Worm (Caenorhabditis elegans) whole organism, mixed stage, embryonic: ENCODE data around the gene sri-48.
"Not testable (repeated sequence)": the region's sequence is repeated elsewhere in the genome, so short reads cannot be mapped to it uniquely, and the experiment has no call there.

ENCODE experiments used
- M03D4.4 ChIP-seq: sonication (generic microtip); optimal IDR thresholded peaks from 2 replicates; lab custom pipeline; 2017; ENCODE audit warnings: mild to moderate bottlenecking, missing genetic modification characterization, missing compliant biosample characterization
- bed-3 ChIP-seq: fragments of 200-800 bp; sonication (Bioruptor generic); optimal IDR thresholded peaks from 3 replicates; lab custom pipeline; 2018; ENCODE audit warnings: mild to moderate bottlenecking, missing genetic modification characterization, moderate library complexity, missing compliant biosample characterization
- blmp-1 ChIP-seq: fragments of 150-350 bp; optimal IDR thresholded peaks from 2 replicates; lab custom pipeline; 2014; ENCODE audit warnings: missing biosample characterization, missing genetic modification characterization
- ceh-39 ChIP-seq: fragments of 150-350 bp; optimal IDR thresholded peaks from 2 replicates; lab custom pipeline; 2014; ENCODE audit warnings: missing biosample characterization, missing genetic modification characterization
- ceh-83 ChIP-seq: fragments of 200-800 bp; sonication (Bioruptor generic); optimal IDR thresholded peaks from 2 replicates; lab custom pipeline; 2018; ENCODE audit warnings: mild to moderate bottlenecking, missing genetic modification characterization, missing compliant biosample characterization
- ces-1 ChIP-seq: fragments of 150-350 bp; optimal IDR thresholded peaks from 2 replicates; lab custom pipeline; 2014; ENCODE audit warnings: missing biosample characterization, missing genetic modification reagents, missing genetic modification characterization
- drap-1 ChIP-seq: fragments of 200-800 bp; sonication (Bioruptor generic); optimal IDR thresholded peaks from 3 replicates; lab custom pipeline; 2018; ENCODE audit warnings: mild to moderate bottlenecking, missing genetic modification characterization, missing compliant biosample characterization
- elt-1 ChIP-seq: sonication (generic microtip); optimal IDR thresholded peaks from 2 replicates; lab custom pipeline; 2017; ENCODE audit warnings: missing genetic modification characterization, mild to moderate bottlenecking, missing compliant biosample characterization, antibody characterized with exemption, moderate library complexity, borderline replicate concordance; ENCODE audit not compliant: insufficient read depth
- elt-3 ChIP-seq: fragments of 150-350 bp; optimal IDR thresholded peaks from 2 replicates; lab custom pipeline; 2014; ENCODE audit warnings: missing biosample characterization, missing genetic modification characterization
- flh-1 ChIP-seq: fragments of 200-800 bp; sonication (Bioruptor generic); optimal IDR thresholded peaks from 2 replicates; lab custom pipeline; 2018; ENCODE audit warnings: mild to moderate bottlenecking, missing genetic modification characterization, moderate library complexity, missing compliant biosample characterization
- lin-13 ChIP-seq: fragments of 150-350 bp; optimal IDR thresholded peaks from 2 replicates; lab custom pipeline; 2014; ENCODE audit warnings: missing biosample characterization, missing genetic modification characterization
- lin-32 ChIP-seq: fragments of 200-800 bp; sonication (Bioruptor generic); optimal IDR thresholded peaks from 2 replicates; lab custom pipeline; 2018; ENCODE audit warnings: mild to moderate bottlenecking, missing genetic modification characterization, missing compliant biosample characterization
- mab-5 ChIP-seq: fragments of 150-350 bp; optimal IDR thresholded peaks from 2 replicates; lab custom pipeline; 2014; ENCODE audit warnings: missing biosample characterization, missing genetic modification characterization
- nhr-12 ChIP-seq: fragments of 150-350 bp; optimal IDR thresholded peaks from 2 replicates; lab custom pipeline; 2014; ENCODE audit warnings: missing biosample characterization, missing genetic modification characterization
- nhr-2 ChIP-seq: fragments of 150-350 bp; optimal IDR thresholded peaks from 2 replicates; lab custom pipeline; 2014; ENCODE audit warnings: missing biosample characterization, missing genetic modification characterization
- nhr-237 ChIP-seq: fragments of 150-350 bp; optimal IDR thresholded peaks from 2 replicates; lab custom pipeline; 2014; ENCODE audit warnings: missing biosample characterization, missing genetic modification characterization
- nhr-28 ChIP-seq: fragments of 150-350 bp; optimal IDR thresholded peaks from 2 replicates; lab custom pipeline; 2014; ENCODE audit warnings: missing biosample characterization, missing genetic modification characterization
- nhr-76 ChIP-seq: sonication (generic microtip); optimal IDR thresholded peaks from 2 replicates; lab custom pipeline; 2017; ENCODE audit warnings: missing biosample characterization, missing genetic modification characterization
- pha-4 ChIP-seq: fragments of 150-350 bp; optimal IDR thresholded peaks from 2 replicates; lab custom pipeline; 2018; ENCODE audit warnings: missing biosample characterization, missing genetic modification reagents, missing genetic modification characterization
- sem-2 ChIP-seq: fragments of 200-800 bp; sonication (Bioruptor generic); optimal IDR thresholded peaks from 2 replicates; lab custom pipeline; 2018; ENCODE audit warnings: mild to moderate bottlenecking, missing genetic modification characterization, missing compliant biosample characterization
- snpc-4 ChIP-seq: fragments of 150-350 bp; optimal IDR thresholded peaks from 2 replicates; lab custom pipeline; 2014; ENCODE audit warnings: missing biosample characterization, missing genetic modification characterization
- sptf-1 ChIP-seq: sonication (generic microtip); optimal IDR thresholded peaks from 2 replicates; lab custom pipeline; 2017; ENCODE audit warnings: mild to moderate bottlenecking, missing genetic modification characterization, moderate library complexity, missing compliant biosample characterization
- tbx-8 ChIP-seq: fragments of 200-800 bp; sonication (Bioruptor generic); optimal IDR thresholded peaks from 2 replicates; lab custom pipeline; 2018; ENCODE audit warnings: mild to moderate bottlenecking, missing genetic modification characterization, moderate library complexity, missing compliant biosample characterization
- unc-120 ChIP-seq: sonication (generic microtip); optimal IDR thresholded peaks from 2 replicates; lab custom pipeline; 2017; ENCODE audit warnings: missing genetic modification characterization, missing compliant biosample characterization; ENCODE audit not compliant: poor library complexity, severe bottlenecking
- unc-39 ChIP-seq: fragments of 150-350 bp; optimal IDR thresholded peaks from 2 replicates; lab custom pipeline; 2014; ENCODE audit warnings: missing biosample characterization, missing genetic modification characterization
- unc-62 ChIP-seq: fragments of 150-350 bp; optimal IDR thresholded peaks from 2 replicates; lab custom pipeline; 2014; ENCODE audit warnings: missing biosample characterization, missing genetic modification reagents, missing genetic modification characterization
- zip-8 ChIP-seq: fragments of 150-350 bp; optimal IDR thresholded peaks from 2 replicates; lab custom pipeline; 2014; ENCODE audit warnings: missing biosample characterization, missing genetic modification characterization
- ztf-11 ChIP-seq: fragments of 150-350 bp; optimal IDR thresholded peaks from 2 replicates; lab custom pipeline; 2014; ENCODE audit warnings: missing biosample characterization, missing genetic modification characterization

The sri-48 gene

ce11 chrII:3184858-3185257 is 16.3 kb downstream of the sri-48 start, which contains the start of gene sri-78:
TSS of gene sri-78 (plus strand) at chrII:3185158.
- not testable (repeated sequence) for TF ChIP-seq pha-4, nhr-76, zip-8 (tag; lab: Kevin White, UChicago)

ce11 chrII:3183300-3183840 is 17.8 kb downstream of the sri-48 start, which contains the start of the genes Y27F2A.6 and Y27F2A.8:
TSS of gene Y27F2A.6 (minus strand) at chrII:3183400.
TSS of gene Y27F2A.8 (plus strand) at chrII:3183790.
- TF ChIP-seq ceh-83 (GFP tag; lab: Kevin White, UChicago); sptf-1 (tag; lab: Kevin White, UChicago); unc-120 (tag; lab: Kevin White, UChicago): not testable (repeated sequence)
- TF ChIP-seq, all 35 proteins: peak for 0; not testable (repeated sequence) for 35

ce11 chrII:3177663-3178062 is 23.5 kb downstream of the sri-48 start, which contains the start of gene sri-40:
TSS of gene sri-40 (plus strand) at chrII:3177963.
- not testable (repeated sequence) for TF ChIP-seq drap-1 (GFP tag; lab: Kevin White, UChicago); unc-62; nhr-76 (tag; lab: Kevin White, UChicago)

- no peak for TF ChIP-seq elt-1 (tag; lab: Kevin White, UChicago)
- TF ChIP-seq tbx-8: no peak
- no peak for TF ChIP-seq nhr-237 (tag; lab: Kevin White, UChicago)
- TF ChIP-seq nhr-12: no peak
- TF ChIP-seq elt-3 (tag; lab: Kevin White, UChicago): no peak
- no peak for TF ChIP-seq unc-39 (tag; lab: Kevin White, UChicago)
- no peak for TF ChIP-seq ztf-11 (tag; lab: Kevin White, UChicago)
- TF ChIP-seq ces-1: no peak
These were observed 29.0 kb downstream of the sri-48 start, which contains the start of gene Y27F2A.10 for ce11 chrII:3172176-3172575. TSS of gene Y27F2A.10 (minus strand) at chrII:3172276.

ce11 chrII:3170089-3170488 is 31.1 kb downstream of the sri-48 start, which contains the start of gene fbxc-55:
TSS of gene fbxc-55 (minus strand) at chrII:3170189.
- TF ChIP-seq ztf-11 (tag; lab: Kevin White, UChicago): no peak
- TF ChIP-seq blmp-1: no peak
- no peak for TF ChIP-seq tbx-8
- TF ChIP-seq bed-3 (GFP tag; lab: Kevin White, UChicago): no peak
- no peak for TF ChIP-seq nhr-28 (tag; lab: Kevin White, UChicago)
- no peak for TF ChIP-seq nhr-237 (tag; lab: Kevin White, UChicago)
- no peak for TF ChIP-seq unc-62
- no peak for TF ChIP-seq ceh-39 (tag; lab: Kevin White, UChicago)
- no peak for TF ChIP-seq nhr-76 (tag; lab: Kevin White, UChicago)
- TF ChIP-seq flh-1 (GFP tag; lab: Kevin White, UChicago): no peak
- TF ChIP-seq snpc-4 (tag; lab: Kevin White, UChicago): no peak
- no peak for TF ChIP-seq elt-3 (tag; lab: Kevin White, UChicago)
- no peak for TF ChIP-seq sptf-1 (tag; lab: Kevin White, UChicago)
- no peak for TF ChIP-seq M03D4.4 (tag; lab: Kevin White, UChicago)
- TF ChIP-seq unc-39 (tag; lab: Kevin White, UChicago): no peak

ce11 chrII:3158985-3159384 is 42.2 kb downstream of the sri-48 start, which contains the start of gene sri-34:
TSS of gene sri-34 (minus strand) at chrII:3159085.
- TF ChIP-seq lin-13 (tag; lab: Kevin White, UChicago): no peak
- TF ChIP-seq sem-2 (GFP tag; lab: Kevin White, UChicago): no peak
- no peak for TF ChIP-seq mab-5 (tag; lab: Kevin White, UChicago)

- TF ChIP-seq sem-2 (GFP tag; lab: Kevin White, UChicago) (no peak), lin-32 (GFP tag; lab: Kevin White, UChicago) (no peak), nhr-237 (tag; lab: Kevin White, UChicago) (no peak), nhr-2 (tag; lab: Kevin White, UChicago) (no peak)
These were observed 44.4 kb downstream of the sri-48 start, which contains the start of gene sri-33 for ce11 chrII:3156749-3157148. TSS of gene sri-33 (minus strand) at chrII:3156849.
